Worm (Caenorhabditis elegans): Measurements from ENCODE around the gene nhr-164.

- no peak for TF ChIP-seq nhr-11 (tag; optimal IDR thresholded peaks at IDR 0.05)
- no peak for TF ChIP-seq fkh-10 (GFP tag; optimal IDR thresholded peaks at IDR 0.05)
- no peak for TF ChIP-seq elt-2 (tag; optimal IDR thresholded peaks at IDR 0.05)
- TF ChIP-seq unc-86 (tag; optimal IDR thresholded peaks at IDR 0.05), result no peak
- TF ChIP-seq npax-4 (tag; optimal IDR thresholded peaks at IDR 0.05), result no peak
These were observed 41.7 kb downstream of the nhr-164 start, which contains the start of gene Y75B12B.13 for ce11 chrV:15193909-15194308.

All from whole organism, late embryonic.